Worm (Caenorhabditis elegans) whole organism, young adult: ENCODE data around the gene T10H9.1.

ENCODE experiments used
- F52B5.7 ChIP-seq: sonication (generic microtip); optimal IDR thresholded peaks from 2 replicates; lab custom pipeline; 2016; ENCODE audit warnings: mild to moderate bottlenecking, missing genetic modification characterization, missing compliant biosample characterization
- F57A8.1 ChIP-seq: fragments of 200-800 bp; sonication (Bioruptor generic); optimal IDR thresholded peaks from 2 replicates; lab custom pipeline; 2018; ENCODE audit warnings: mild to moderate bottlenecking, missing genetic modification characterization, moderate library complexity, missing compliant biosample characterization
- F57C9.4 ChIP-seq: sonication (generic microtip); optimal IDR thresholded peaks from 2 replicates; lab custom pipeline; 2017; ENCODE audit warnings: mild to moderate bottlenecking, missing genetic modification characterization, missing compliant biosample characterization
- K12H6.12 ChIP-seq: fragments of 200-800 bp; sonication (Bioruptor generic); optimal IDR thresholded peaks from 2 replicates; lab custom pipeline; 2018; ENCODE audit warnings: mild to moderate bottlenecking, missing genetic modification characterization, missing compliant biosample characterization
- Y56A3A.18 ChIP-seq: fragments of 200-800 bp; sonication (Bioruptor generic); IDR thresholded peaks from 2 replicates; pipeline ENCODE4 v1.3.6; 2022; ENCODE audit warnings: missing genetic modification reagents, missing genetic modification characterization, missing compliant biosample characterization
- ama-1 ChIP-seq, 3 experiments: fragments of 150-350 bp in 1 of 3; sonication (generic microtip) in 2 of 3; optimal IDR thresholded peaks; 2 replicates each; lab custom pipeline; 2014 to 2018; ENCODE audit warnings: missing biosample characterization in 2 of 3, missing genetic modification characterization in 2 of 3, missing genetic modification reagents in 2 of 3
- atf-7 ChIP-seq: sonication (generic microtip); optimal IDR thresholded peaks from 2 replicates; lab custom pipeline; 2017; ENCODE audit warnings: mild to moderate bottlenecking, missing genetic modification characterization, missing compliant biosample characterization
- athp-1 ChIP-seq: sonication (generic microtip); optimal IDR thresholded peaks from 2 replicates; lab custom pipeline; 2017; ENCODE audit warnings: mild to moderate bottlenecking, missing genetic modification characterization, missing compliant biosample characterization
- bed-2 ChIP-seq: fragments of 200-800 bp; sonication (Bioruptor generic); IDR thresholded peaks from 2 replicates; pipeline ENCODE4 v1.3.6; 2022; ENCODE audit warnings: missing genetic modification reagents, missing genetic modification characterization, missing compliant biosample characterization
- cebp-1 ChIP-seq, 2 experiments: fragments of 200-800 bp in 1 of 2; sonication (Bioruptor generic) in 1 of 2; sonication (generic microtip) in 1 of 2; IDR thresholded peaks in 1 of 2; optimal IDR thresholded peaks in 1 of 2; 2 replicates each; pipeline versions ENCODE4 v1.3.6 to Lab custom; 2017 to 2022; ENCODE audit warnings: missing compliant biosample characterization in 2 of 2, missing genetic modification characterization in 2 of 2, mild to moderate bottlenecking in 1 of 2, missing genetic modification reagents in 1 of 2, moderate library complexity in 1 of 2
- ceh-27 ChIP-seq: fragments of 200-800 bp; sonication (Bioruptor generic); optimal IDR thresholded peaks from 2 replicates; lab custom pipeline; 2018; ENCODE audit warnings: mild to moderate bottlenecking, missing genetic modification characterization, moderate library complexity, missing compliant biosample characterization
- ceh-58 ChIP-seq: fragments of 200-800 bp; sonication (Bioruptor generic); IDR thresholded peaks from 2 replicates; pipeline ENCODE4 v1.3.6; 2022; ENCODE audit warnings: missing genetic modification characterization, missing compliant biosample characterization
- chd-7 ChIP-seq: sonication (generic microtip); optimal IDR thresholded peaks from 2 replicates; lab custom pipeline; 2016; ENCODE audit warnings: mild to moderate bottlenecking, missing genetic modification characterization, moderate library complexity, missing compliant biosample characterization
- dox-1 ChIP-seq: fragments of 200-800 bp; sonication (Bioruptor generic); IDR thresholded peaks from 2 replicates; pipeline ENCODE4 v1.3.6; 2022; ENCODE audit warnings: missing genetic modification reagents, missing genetic modification characterization, missing compliant biosample characterization
- egl-44 ChIP-seq: fragments of 200-800 bp; sonication (Bioruptor generic); IDR thresholded peaks from 2 replicates; pipeline ENCODE4 v1.3.6; 2022; ENCODE audit warnings: missing genetic modification reagents, missing genetic modification characterization, missing compliant biosample characterization
- egrh-3 ChIP-seq: fragments of 200-800 bp; sonication (Bioruptor generic); IDR thresholded peaks from 2 replicates; pipeline ENCODE4 v1.3.6; 2022; ENCODE audit warnings: missing genetic modification reagents, missing genetic modification characterization, missing compliant biosample characterization
- ets-4 ChIP-seq: fragments of 200-800 bp; sonication (Bioruptor generic); optimal IDR thresholded peaks from 2 replicates; lab custom pipeline; 2018; ENCODE audit warnings: mild to moderate bottlenecking, missing genetic modification characterization, missing compliant biosample characterization
- gei-17 ChIP-seq: fragments of 200-800 bp; sonication (Bioruptor generic); optimal IDR thresholded peaks from 2 replicates; lab custom pipeline; 2018; ENCODE audit warnings: mild to moderate bottlenecking, missing genetic modification characterization, missing compliant biosample characterization
- hrde-1 ChIP-seq: sonication (generic microtip); optimal IDR thresholded peaks from 2 replicates; lab custom pipeline; 2016; ENCODE audit warnings: missing genetic modification characterization, mild to moderate bottlenecking, missing compliant biosample characterization, moderate library complexity, missing genotype, missing genetic modification reagents, borderline replicate concordance
- let-607 ChIP-seq, 2 experiments: fragments of 200-800 bp in 1 of 2; sonication (Bioruptor generic) in 1 of 2; sonication (generic microtip) in 1 of 2; optimal IDR thresholded peaks; 2 replicates each; lab custom pipeline; 2016 to 2018; ENCODE audit warnings: mild to moderate bottlenecking in 2 of 2, missing compliant biosample characterization in 2 of 2, missing genetic modification characterization in 2 of 2, moderate library complexity in 2 of 2, missing genotype in 1 of 2
- lsl-1 ChIP-seq: fragments of 200-800 bp; sonication (Bioruptor generic); optimal IDR thresholded peaks from 2 replicates; lab custom pipeline; 2018; ENCODE audit warnings: mild to moderate bottlenecking, missing genetic modification characterization, moderate library complexity, missing compliant biosample characterization
- madf-10 ChIP-seq: sonication (generic microtip); optimal IDR thresholded peaks from 2 replicates; lab custom pipeline; 2016; ENCODE audit warnings: mild to moderate bottlenecking, missing genetic modification characterization, missing compliant biosample characterization
- madf-6 ChIP-seq: fragments of 200-800 bp; sonication (Bioruptor generic); IDR thresholded peaks from 2 replicates; pipeline ENCODE4 v1.3.6; 2022; ENCODE audit warnings: missing genetic modification reagents, missing genetic modification characterization, missing compliant biosample characterization
- mes-4 ChIP-seq: sonication (generic microtip); optimal IDR thresholded peaks from 2 replicates; lab custom pipeline; 2016; ENCODE audit warnings: missing genotype, missing genetic modification characterization, missing compliant biosample characterization
- nfyb-1 ChIP-seq: fragments of 200-800 bp; sonication (Bioruptor generic); IDR thresholded peaks from 2 replicates; pipeline ENCODE4 v1.3.6; 2022; ENCODE audit warnings: missing genetic modification reagents, missing genetic modification characterization, missing compliant biosample characterization
- nhr-120 ChIP-seq: fragments of 200-800 bp; sonication (Bioruptor generic); IDR thresholded peaks from 2 replicates; pipeline ENCODE4 v1.3.6; 2022; ENCODE audit warnings: missing genetic modification characterization, missing compliant biosample characterization
- nhr-80 ChIP-seq: sonication (generic microtip); optimal IDR thresholded peaks from 2 replicates; lab custom pipeline; 2016; ENCODE audit warnings: missing genetic modification characterization, missing compliant biosample characterization
- nhr-90 ChIP-seq: sonication (generic microtip); optimal IDR thresholded peaks from 2 replicates; lab custom pipeline; 2016; ENCODE audit warnings: missing genotype, mild to moderate bottlenecking, missing genetic modification characterization, missing compliant biosample characterization
- rec-8 ChIP-seq, 2 experiments: sonication (generic microtip); optimal IDR thresholded peaks; 2 replicates each; lab custom pipeline; 2016; ENCODE audit warnings: mild to moderate bottlenecking in 2 of 2, missing genetic modification characterization in 2 of 2, missing genetic modification reagents in 2 of 2, missing genotype in 2 of 2, missing biosample characterization in 1 of 2, missing compliant biosample characterization in 1 of 2, moderate library complexity in 1 of 2
- sea-2 ChIP-seq: fragments of 200-800 bp; sonication (Bioruptor generic); IDR thresholded peaks from 2 replicates; pipeline ENCODE4 v1.3.6; 2022; ENCODE audit warnings: missing genetic modification characterization, missing compliant biosample characterization
- snpc-1.3 ChIP-seq: sonication (generic microtip); optimal IDR thresholded peaks from 2 replicates; lab custom pipeline; 2017; ENCODE audit warnings: missing genetic modification characterization, mild to moderate bottlenecking, missing compliant biosample characterization, antibody characterized with exemption, moderate library complexity, missing genotype, missing genetic modification reagents; ENCODE audit not compliant: insufficient read depth
- snpc-4 ChIP-seq, 5 experiments: fragments of 150-350 bp in 1 of 5; sonication (generic microtip) in 4 of 5; optimal IDR thresholded peaks; 2 replicates each; lab custom pipeline; 2014 to 2018; ENCODE audit warnings: missing genetic modification characterization in 5 of 5, missing biosample characterization in 3 of 5, antibody characterized with exemption in 2 of 5, mild to moderate bottlenecking in 2 of 5, missing compliant biosample characterization in 2 of 5, missing genotype in 2 of 5, moderate library complexity in 2 of 5, missing genetic modification reagents in 1 of 5
- sptf-2 ChIP-seq: fragments of 200-800 bp; sonication (Bioruptor generic); optimal IDR thresholded peaks from 2 replicates; lab custom pipeline; 2018; ENCODE audit warnings: mild to moderate bottlenecking, missing genetic modification characterization, missing compliant biosample characterization
- xnd-1 ChIP-seq: sonication (generic microtip); optimal IDR thresholded peaks from 2 replicates; lab custom pipeline; 2016; ENCODE audit warnings: missing genotype, missing genetic modification reagents, missing genetic modification characterization, missing compliant biosample characterization
- zfh-2 ChIP-seq: fragments of 200-800 bp; sonication (Bioruptor generic); conservative IDR thresholded peaks from 2 replicates; pipeline ENCODE4 v1.3.6; 2022; ENCODE audit warnings: missing genetic modification reagents, missing genetic modification characterization, missing compliant biosample characterization
- ztf-22 ChIP-seq: fragments of 200-800 bp; sonication (Bioruptor generic); optimal IDR thresholded peaks from 2 replicates; lab custom pipeline; 2018; ENCODE audit warnings: mild to moderate bottlenecking, missing genetic modification characterization, moderate library complexity, missing compliant biosample characterization
- ztf-25 ChIP-seq: fragments of 200-800 bp; sonication (Bioruptor generic); IDR thresholded peaks from 2 replicates; pipeline ENCODE4 v1.3.6; 2022; ENCODE audit warnings: missing genetic modification reagents, missing genetic modification characterization, missing compliant biosample characterization
- ztf-26 ChIP-seq: sonication (generic microtip); optimal IDR thresholded peaks from 2 replicates; lab custom pipeline; 2017; ENCODE audit warnings: missing genetic modification characterization, missing compliant biosample characterization

Gene T10H9.1

ce11 chrV:6611504-6611903 lies 37.9 kb upstream of the T10H9.1 start (continued):
- no peak for TF ChIP-seq egrh-3 (GFP tag; lab: Robert Waterston, UW)
- no peak for TF ChIP-seq bed-2 (GFP tag; lab: Robert Waterston, UW)
- no peak for TF ChIP-seq K12H6.12 (tag; lab: Kevin White, UChicago)
- no peak for TF ChIP-seq snpc-1.3 (tag; lab: Kevin White, UChicago)
- TF ChIP-seq athp-1 (tag; lab: Kevin White, UChicago) = no peak
- TF ChIP-seq sea-2 (GFP tag; lab: Robert Waterston, UW) = no peak
- no peak for TF ChIP-seq Y56A3A.18 (GFP tag; lab: Robert Waterston, UW)
- no peak for TF ChIP-seq F57A8.1
- TF ChIP-seq lsl-1 (GFP tag; lab: Kevin White, UChicago) = peak; percentile 91
- TF ChIP-seq rec-8 (tag; optimal IDR thresholded peaks at IDR 0.05; lab: Kevin White, UChicago) = no peak
- TF ChIP-seq xnd-1 (tag; lab: Kevin White, UChicago) = peak; percentile 71
- TF ChIP-seq ztf-26 (tag; lab: Kevin White, UChicago) = no peak
- 0 out of 2 replicates have a peak, but pooled peaks have one; percentile 12 for TF ChIP-seq dox-1 (GFP tag; lab: Robert Waterston, UW)
- no peak for TF ChIP-seq ztf-25 (GFP tag; lab: Robert Waterston, UW)
- TF ChIP-seq madf-6 (GFP tag; lab: Robert Waterston, UW) = peak; percentile 95
- TF ChIP-seq F57C9.4 (tag; lab: Kevin White, UChicago) = no peak
- TF ChIP-seq zfh-2 (GFP tag; lab: Robert Waterston, UW) = no peak
- TF ChIP-seq mes-4 (tag; lab: Kevin White, UChicago) = no peak
- TF ChIP-seq chd-7 = no peak
- TF ChIP-seq ceh-58 = no peak
- no peak for TF ChIP-seq hrde-1 (tag; lab: Kevin White, UChicago)
- no peak for TF ChIP-seq ama-1 (optimal IDR thresholded peaks at IDR 0.05; lab: Kevin White, UChicago)
- no peak for TF ChIP-seq ama-1 (GFP tag; optimal IDR thresholded peaks at IDR 0.05; lab: Kevin White, UChicago)
- TF ChIP-seq gei-17 (GFP tag; lab: Kevin White, UChicago) = no peak
- no peak for TF ChIP-seq snpc-4 (GFP tag; optimal IDR thresholded peaks at IDR 0.05; lab: Kevin White, UChicago)
- TF ChIP-seq snpc-4 (tag; optimal IDR thresholded peaks at IDR 0.05; lab: Kevin White, UChicago) = peak in 1 of 4 experiments; percentile 1
- TF ChIP-seq F52B5.7 (tag; lab: Kevin White, UChicago) = no peak
- no peak for TF ChIP-seq ceh-27
- no peak for TF ChIP-seq nhr-90
- no peak for TF ChIP-seq nhr-120 (GFP tag; lab: Robert Waterston, UW)

DNA sequence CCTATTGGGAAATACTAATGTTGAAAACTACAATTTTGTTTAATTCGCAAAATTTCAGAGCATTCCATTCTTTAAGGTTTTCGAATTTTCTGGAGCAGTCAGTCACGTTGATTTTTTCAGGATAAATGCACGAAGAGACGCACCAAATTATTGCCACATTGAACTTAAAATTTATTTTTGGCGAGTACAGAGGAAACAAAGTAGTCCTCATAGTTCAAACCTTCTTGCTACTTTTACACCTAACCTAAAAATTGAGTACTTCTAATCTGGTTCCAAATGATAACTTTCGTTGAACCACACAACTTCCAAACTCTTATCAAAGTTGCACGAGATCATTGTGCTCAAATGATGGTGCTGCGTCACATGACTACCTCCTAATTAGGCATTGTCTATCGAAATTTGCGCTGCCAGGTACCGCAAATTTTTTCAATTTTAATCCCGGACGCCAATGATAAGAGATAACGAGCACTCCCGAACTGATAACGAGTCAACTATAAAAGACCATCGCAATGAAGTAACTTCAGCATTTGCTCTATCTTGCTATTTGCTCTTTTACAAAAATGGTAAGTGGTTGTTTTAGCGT lies 35.2 kb upstream of the T10H9.1 start, which contains the start of gene cpr-4:
Gene cpr-4 (plus strand): TSS at position 523 of the 583 bp plus-strand sequence.
- TF ChIP-seq cebp-1 (GFP tag; IDR thresholded peaks at IDR 0.05; lab: Robert Waterston, UW) (no peak), cebp-1 (tag; optimal IDR thresholded peaks at IDR 0.05; lab: Kevin White, UChicago) (peak; percentile 57), nhr-90 (peak; percentile 12), atf-7 (tag; lab: Kevin White, UChicago) (peak; percentile 65), bed-2 (GFP tag; lab: Robert Waterston, UW) (no peak), sptf-2 (GFP tag; lab: Kevin White, UChicago) (no peak), ztf-25 (GFP tag; lab: Robert Waterston, UW) (no peak), egl-44 (GFP tag; lab: Robert Waterston, UW) (peak; percentile 75; the same call in 1 of the 2 replicates), madf-10 (peak; percentile 40), ztf-22 (peak; percentile 73), let-607 (tag; optimal IDR thresholded peaks at IDR 0.05; lab: Kevin White, UChicago) (peak in 1 of 2 experiments; percentile 57), nfyb-1 (GFP tag; lab: Robert Waterston, UW) (0 out of 2 replicates have a peak, but pooled peaks have one; percentile 30), ets-4 (peak; percentile 73), nhr-80 (tag; lab: Kevin White, UChicago) (peak; percentile 99)
